Worm (Caenorhabditis elegans) whole organism, late embryonic: ENCODE data around the gene Y75B8A.18.

Source experiments
- K02D7.2 ChIP-seq: sonication (generic microtip); optimal IDR thresholded peaks from 2 replicates; lab custom pipeline; 2017; ENCODE audit warnings: mild to moderate bottlenecking, missing genetic modification characterization, missing compliant biosample characterization
- K09A11.1 ChIP-seq: sonication (generic microtip); optimal IDR thresholded peaks from 2 replicates; lab custom pipeline; 2017; ENCODE audit warnings: antibody characterized with exemption, mild to moderate bottlenecking, missing genetic modification characterization, missing compliant biosample characterization; ENCODE audit not compliant: insufficient read depth
- T23F11.4 ChIP-seq: fragments of 200-800 bp; sonication (Bioruptor generic); optimal IDR thresholded peaks from 2 replicates; lab custom pipeline; 2018; ENCODE audit warnings: mild to moderate bottlenecking, missing genetic modification characterization, missing compliant biosample characterization
- Y22D7AL.16 ChIP-seq: sonication (generic microtip); optimal IDR thresholded peaks from 2 replicates; lab custom pipeline; 2016; ENCODE audit warnings: missing genetic modification characterization, missing compliant biosample characterization
- ahr-1 ChIP-seq: sonication (generic microtip); optimal IDR thresholded peaks from 2 replicates; lab custom pipeline; 2016; ENCODE audit warnings: missing genetic modification characterization, missing compliant biosample characterization
- ama-1 ChIP-seq: fragments of 150-350 bp; optimal IDR thresholded peaks from 2 replicates; lab custom pipeline; 2014
- ceh-14 ChIP-seq: sonication (generic microtip); optimal IDR thresholded peaks from 2 replicates; lab custom pipeline; 2016; ENCODE audit warnings: missing genotype, missing genetic modification characterization, missing compliant biosample characterization
- ceh-18 ChIP-seq: sonication (generic microtip); optimal IDR thresholded peaks from 2 replicates; lab custom pipeline; 2016; ENCODE audit warnings: missing genetic modification characterization, missing compliant biosample characterization
- ceh-22 ChIP-seq: sonication (generic microtip); optimal IDR thresholded peaks from 2 replicates; lab custom pipeline; 2017; ENCODE audit warnings: missing biosample characterization, missing genetic modification characterization
- ceh-30 ChIP-seq: fragments of 150-350 bp; optimal IDR thresholded peaks from 2 replicates; lab custom pipeline; 2014; ENCODE audit warnings: missing biosample characterization, missing genetic modification characterization
- ceh-34 ChIP-seq: sonication (generic microtip); optimal IDR thresholded peaks from 2 replicates; lab custom pipeline; 2016; ENCODE audit warnings: mild to moderate bottlenecking, missing genetic modification characterization, missing compliant biosample characterization
- ceh-48 ChIP-seq: sonication (generic microtip); optimal IDR thresholded peaks from 2 replicates; lab custom pipeline; 2016; ENCODE audit warnings: missing genetic modification characterization, inconsistent platforms, missing compliant biosample characterization
- ceh-9 ChIP-seq: sonication (generic microtip); optimal IDR thresholded peaks from 2 replicates; lab custom pipeline; 2016; ENCODE audit warnings: mild to moderate bottlenecking, missing genetic modification characterization, inconsistent platforms, missing compliant biosample characterization
- dve-1 ChIP-seq: sonication (generic microtip); optimal IDR thresholded peaks from 2 replicates; lab custom pipeline; 2017; ENCODE audit warnings: antibody characterized with exemption, mild to moderate bottlenecking, missing genetic modification characterization, missing compliant biosample characterization
- ets-4 ChIP-seq: sonication (generic microtip); optimal IDR thresholded peaks from 2 replicates; lab custom pipeline; 2016; ENCODE audit warnings: missing genetic modification characterization, missing compliant biosample characterization
- eyg-1 ChIP-seq: sonication (generic microtip); optimal IDR thresholded peaks from 2 replicates; lab custom pipeline; 2016; ENCODE audit warnings: missing genotype, missing genetic modification characterization, missing compliant biosample characterization
- fax-1 ChIP-seq: sonication (generic microtip); optimal IDR thresholded peaks from 2 replicates; lab custom pipeline; 2016; ENCODE audit warnings: missing genotype, missing genetic modification characterization, missing compliant biosample characterization
- fkh-10 ChIP-seq: fragments of 150-350 bp; optimal IDR thresholded peaks from 2 replicates; lab custom pipeline; 2014; ENCODE audit warnings: missing biosample characterization, missing genetic modification reagents, missing genetic modification characterization
- fkh-6 ChIP-seq: sonication (generic microtip); optimal IDR thresholded peaks from 2 replicates; lab custom pipeline; 2016; ENCODE audit warnings: missing genetic modification characterization, missing compliant biosample characterization
- hlh-15 ChIP-seq: sonication (generic microtip); optimal IDR thresholded peaks from 2 replicates; lab custom pipeline; 2016; ENCODE audit warnings: missing genetic modification characterization, missing compliant biosample characterization
- hlh-6 ChIP-seq: sonication (generic microtip); optimal IDR thresholded peaks from 2 replicates; lab custom pipeline; 2016; ENCODE audit warnings: missing genotype, missing genetic modification characterization, missing compliant biosample characterization
- hlh-8 ChIP-seq: sonication (generic microtip); optimal IDR thresholded peaks from 2 replicates; lab custom pipeline; 2016; ENCODE audit warnings: missing genotype, missing genetic modification characterization, missing compliant biosample characterization
- lin-11 ChIP-seq: fragments of 200-800 bp; sonication (Bioruptor generic); optimal IDR thresholded peaks from 2 replicates; lab custom pipeline; 2018; ENCODE audit warnings: mild to moderate bottlenecking, missing genetic modification characterization, missing compliant biosample characterization
- madf-2 ChIP-seq: sonication (generic microtip); optimal IDR thresholded peaks from 2 replicates; lab custom pipeline; 2017; ENCODE audit warnings: missing genetic modification characterization, missing compliant biosample characterization
- nfya-1 ChIP-seq: sonication (generic microtip); optimal IDR thresholded peaks from 2 replicates; lab custom pipeline; 2017; ENCODE audit warnings: missing genetic modification characterization, mild to moderate bottlenecking, missing compliant biosample characterization, antibody characterized with exemption, moderate library complexity
- nhr-11 ChIP-seq: fragments of 150-350 bp; optimal IDR thresholded peaks from 2 replicates; lab custom pipeline; 2014; ENCODE audit warnings: missing biosample characterization, missing genetic modification characterization
- nhr-232 ChIP-seq: sonication (generic microtip); optimal IDR thresholded peaks from 2 replicates; lab custom pipeline; 2016; ENCODE audit warnings: missing genetic modification characterization, missing compliant biosample characterization
- pag-3 ChIP-seq: sonication (generic microtip); optimal IDR thresholded peaks from 2 replicates; lab custom pipeline; 2016; ENCODE audit warnings: missing compliant biosample characterization, missing genetic modification characterization, borderline replicate concordance
- pat-9 ChIP-seq: fragments of 200-800 bp; sonication (Bioruptor generic); optimal IDR thresholded peaks from 2 replicates; lab custom pipeline; 2018; ENCODE audit warnings: mild to moderate bottlenecking, missing genetic modification characterization, moderate library complexity, missing compliant biosample characterization
- pha-2 ChIP-seq: sonication (generic microtip); optimal IDR thresholded peaks from 2 replicates; lab custom pipeline; 2017; ENCODE audit warnings: mild to moderate bottlenecking, missing genetic modification characterization, missing compliant biosample characterization
- pha-4 ChIP-seq: fragments of 150-350 bp; optimal IDR thresholded peaks from 2 replicates; lab custom pipeline; 2018; ENCODE audit warnings: missing biosample characterization, missing genetic modification reagents, missing genetic modification characterization
- pqm-1 ChIP-seq: sonication (generic microtip); optimal IDR thresholded peaks from 2 replicates; lab custom pipeline; 2016; ENCODE audit warnings: missing genetic modification characterization, missing compliant biosample characterization
- pros-1 ChIP-seq: fragments of 150-350 bp; optimal IDR thresholded peaks from 2 replicates; lab custom pipeline; 2014; ENCODE audit warnings: missing biosample characterization, missing genetic modification reagents, missing genetic modification characterization
- sox-4 ChIP-seq: sonication (generic microtip); optimal IDR thresholded peaks from 2 replicates; lab custom pipeline; 2017; ENCODE audit warnings: mild to moderate bottlenecking, missing genetic modification characterization, inconsistent platforms, missing compliant biosample characterization
- syd-9 ChIP-seq: sonication (generic microtip); optimal IDR thresholded peaks from 2 replicates; lab custom pipeline; 2016; ENCODE audit warnings: mild to moderate bottlenecking, missing genetic modification characterization, moderate library complexity, missing compliant biosample characterization
- ttx-3 ChIP-seq: sonication (generic microtip); optimal IDR thresholded peaks from 2 replicates; lab custom pipeline; 2016; ENCODE audit warnings: missing genetic modification reagents, missing genetic modification characterization, missing compliant biosample characterization
- unc-3 ChIP-seq, 2 experiments: fragments of 200-800 bp in 1 of 2; sonication (Bioruptor generic) in 1 of 2; sonication (generic microtip) in 1 of 2; conservative IDR thresholded peaks in 1 of 2; optimal IDR thresholded peaks in 1 of 2; 2 replicates each; pipeline versions ENCODE4 v1.3.6 to Lab custom; 2016 to 2022; ENCODE audit warnings: missing compliant biosample characterization in 2 of 2, missing genetic modification characterization in 2 of 2, missing genetic modification reagents in 1 of 2
- unc-42 ChIP-seq: sonication (generic microtip); optimal IDR thresholded peaks from 2 replicates; lab custom pipeline; 2016; ENCODE audit warnings: missing genotype, missing genetic modification characterization, missing compliant biosample characterization
- unc-86 ChIP-seq: sonication (generic microtip); optimal IDR thresholded peaks from 2 replicates; lab custom pipeline; 2016; ENCODE audit warnings: missing genetic modification characterization, missing compliant biosample characterization
- zip-5 ChIP-seq: sonication (generic microtip); optimal IDR thresholded peaks from 2 replicates; lab custom pipeline; 2016; ENCODE audit warnings: missing genetic modification characterization, missing compliant biosample characterization

Y75B8A.18 gene

DNA sequence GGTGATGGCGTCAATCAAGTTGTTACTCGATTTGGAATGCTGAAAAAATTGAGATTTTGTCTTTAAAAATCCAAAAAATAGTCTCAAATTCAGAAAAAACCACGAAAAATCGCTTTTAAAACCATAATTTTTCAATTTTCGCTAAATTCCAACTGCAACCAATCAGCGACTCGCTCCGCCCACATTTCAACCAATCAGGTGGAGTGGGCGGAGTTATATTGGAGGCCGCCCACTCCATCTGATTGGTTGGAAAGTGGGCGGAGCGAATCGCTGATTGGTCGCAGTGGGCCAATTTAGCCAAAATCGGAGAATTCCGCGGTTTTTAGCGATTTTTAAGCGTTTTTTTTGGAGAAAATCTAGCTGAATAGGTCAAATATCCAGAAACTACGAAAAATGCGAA lies 43.8 kb upstream of the Y75B8A.18 start:
- TF ChIP-seq nfya-1 (tag; lab: Kevin White, UChicago) (peak; percentile 98), ceh-22 (tag; lab: Kevin White, UChicago) (no peak), unc-3 (GFP tag; conservative IDR thresholded peaks at IDR 0.05; lab: Robert Waterston, UW) (no peak), unc-3 (tag; optimal IDR thresholded peaks at IDR 0.05; lab: Kevin White, UChicago) (no peak)

DNA sequence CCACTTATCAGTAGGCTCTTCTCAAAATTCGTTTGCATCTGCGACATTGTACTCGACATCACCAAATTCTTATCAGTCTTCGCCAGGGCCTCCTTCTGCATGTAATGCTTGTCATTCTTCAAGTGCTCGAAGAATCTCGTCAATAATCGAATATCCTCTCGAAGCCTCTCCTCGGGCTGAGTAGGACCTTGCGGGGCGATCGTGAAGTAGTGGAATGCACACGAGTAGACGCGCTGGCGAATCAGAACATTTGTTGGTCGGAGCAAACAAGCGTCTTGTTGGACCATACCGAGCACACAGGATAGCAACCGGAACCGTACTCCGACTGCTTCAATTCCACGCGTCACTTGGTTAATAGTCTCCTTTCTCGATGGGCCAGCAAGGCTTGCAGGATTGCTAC lies 34.4 kb upstream of the Y75B8A.18 start:
- TF ChIP-seq K02D7.2 (tag; lab: Kevin White, UChicago) (no peak), ahr-1 (tag; lab: Kevin White, UChicago) (no peak), ceh-22 (tag; lab: Kevin White, UChicago) (no peak), nhr-11 (tag; lab: Kevin White, UChicago) (no peak), ets-4 (tag; lab: Kevin White, UChicago) (no peak), T23F11.4 (GFP tag; lab: Kevin White, UChicago) (no peak), pat-9 (tag; lab: Kevin White, UChicago) (no peak), fkh-10 (GFP tag; lab: Kevin White, UChicago) (no peak), ceh-18 (no peak), Y22D7AL.16 (tag; lab: Kevin White, UChicago) (no peak)

DNA sequence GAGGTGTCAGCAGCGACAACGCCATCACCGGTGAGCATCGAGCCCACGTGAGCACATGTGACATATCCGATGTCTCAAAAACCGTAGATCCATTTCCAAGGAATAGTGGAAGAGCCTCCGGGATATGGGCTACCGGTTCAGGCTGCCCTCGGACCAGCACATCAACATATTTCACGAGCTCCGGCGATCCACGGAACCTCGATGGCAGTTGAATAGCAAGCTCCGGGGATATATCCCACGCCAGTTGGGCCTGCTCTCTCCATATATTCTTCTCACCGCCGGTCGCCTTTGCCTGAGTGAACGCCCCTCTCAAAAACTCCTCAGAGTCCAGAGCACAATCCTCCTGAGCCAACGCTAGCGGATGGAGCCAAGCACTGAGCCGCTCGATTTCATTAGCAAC lies 33.8 kb upstream of the Y75B8A.18 start:
- TF ChIP-seq ceh-34 (tag; lab: Kevin White, UChicago) (no peak), ets-4 (tag; lab: Kevin White, UChicago) (no peak), pat-9 (tag; lab: Kevin White, UChicago) (no peak)

DNA sequence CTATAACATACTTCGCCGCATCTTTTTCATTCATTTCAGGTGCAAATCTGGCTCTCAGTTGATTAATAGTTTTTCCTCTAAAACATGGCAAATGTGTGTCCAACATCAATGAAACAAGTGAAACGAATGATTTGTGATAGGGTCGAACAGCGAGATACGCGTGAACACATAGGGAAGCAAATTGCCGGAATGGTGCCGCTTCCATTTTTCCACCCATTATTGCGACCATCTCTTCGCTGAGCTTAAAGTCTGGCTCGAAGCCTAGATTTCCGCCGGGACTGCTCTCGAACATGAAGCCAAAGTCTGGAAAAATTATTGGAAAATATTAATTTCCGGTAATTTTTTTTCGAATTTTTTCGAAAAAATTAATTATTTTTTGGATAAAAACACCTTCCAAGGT lies 27.3 kb upstream of the Y75B8A.18 start:
- TF ChIP-seq ama-1 (lab: Kevin White, UChicago) (no peak), Y22D7AL.16 (tag; lab: Kevin White, UChicago) (no peak), hlh-8 (no peak), pha-2 (tag; lab: Kevin White, UChicago) (no peak), ceh-30 (tag; lab: Kevin White, UChicago) (no peak), ceh-14 (tag; lab: Kevin White, UChicago) (no peak), hlh-15 (tag; lab: Kevin White, UChicago) (no peak), pros-1 (tag; lab: Kevin White, UChicago) (no peak), syd-9 (tag; lab: Kevin White, UChicago) (no peak)

DNA sequence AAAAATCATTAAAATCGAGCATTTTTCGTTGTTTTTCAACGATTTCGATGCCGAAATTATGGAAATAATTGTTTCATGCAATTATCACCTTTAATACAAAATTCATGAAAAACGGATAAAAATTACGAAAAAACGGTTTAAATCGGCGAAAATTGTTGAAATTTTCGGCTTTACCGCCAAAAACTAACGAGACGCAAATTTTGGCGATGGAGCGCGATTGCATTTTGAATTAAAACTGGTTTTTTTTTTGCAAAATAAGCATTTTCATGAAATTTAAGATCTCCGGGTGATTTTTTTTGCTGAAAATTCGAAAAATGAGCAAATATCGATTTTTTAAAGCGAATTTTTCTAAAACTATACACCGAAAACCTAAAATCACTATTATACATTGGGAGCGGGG lies 25.1 kb upstream of the Y75B8A.18 start:
- no peak for TF ChIP-seq pag-3 (tag; lab: Kevin White, UChicago)
- TF ChIP-seq unc-86 (tag; lab: Kevin White, UChicago), result no peak
- TF ChIP-seq hlh-6 (tag; lab: Kevin White, UChicago), result no peak
- no peak for TF ChIP-seq ceh-18
- TF ChIP-seq eyg-1 (tag; lab: Kevin White, UChicago), result no peak
- no peak for TF ChIP-seq fkh-6 (tag; lab: Kevin White, UChicago)
- no peak for TF ChIP-seq fax-1 (tag; lab: Kevin White, UChicago)
- no peak for TF ChIP-seq lin-11 (tag; lab: Kevin White, UChicago)
- no peak for TF ChIP-seq unc-42

DNA sequence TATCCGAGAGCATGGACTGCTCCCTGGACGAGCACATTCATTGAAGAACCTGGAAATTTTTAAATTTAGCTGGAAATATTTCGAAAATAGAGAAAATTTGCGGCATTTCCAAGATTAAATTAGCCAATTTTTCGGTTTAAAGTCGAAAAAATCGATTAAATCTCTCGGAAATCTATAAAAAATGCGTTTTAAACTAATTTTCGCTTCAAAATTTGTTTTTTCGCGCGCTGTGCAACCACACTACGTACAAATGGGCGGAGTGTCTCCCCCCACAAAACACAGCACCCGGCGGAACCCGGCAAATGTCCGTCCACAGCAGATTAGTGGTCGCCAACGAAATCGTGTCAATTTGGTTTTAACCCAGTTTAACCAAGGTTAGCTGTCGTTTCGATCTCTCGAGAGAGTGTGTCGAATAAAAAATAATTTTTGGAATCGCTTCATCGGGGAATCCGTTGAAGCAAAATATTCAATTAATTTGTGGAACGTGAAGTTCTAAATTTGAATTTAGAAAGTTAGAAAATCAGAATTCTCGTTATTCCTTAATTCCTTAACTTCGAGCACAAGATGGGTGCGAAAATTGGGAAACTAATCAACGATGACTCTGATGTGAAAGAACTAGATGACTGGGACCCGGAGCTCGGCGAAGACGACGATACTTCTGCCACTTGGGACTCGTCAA lies 24.2 kb upstream of the Y75B8A.18 start, which contains the start of the genes tim-1 and Y75B8A.23:
tim-1 (minus strand) TSS at position 51 of the 679 bp plus-strand sequence.
Y75B8A.23 (plus strand) TSS at position 547 of the 679 bp plus-strand sequence.
- no peak for TF ChIP-seq ttx-3 (tag; lab: Kevin White, UChicago)
- no peak for TF ChIP-seq pha-4
- TF ChIP-seq sox-4 (tag; lab: Kevin White, UChicago), result peak; percentile 30
- TF ChIP-seq unc-42, result peak; percentile 79
- TF ChIP-seq nhr-11 (tag; lab: Kevin White, UChicago), result no peak
- peak; percentile 6 for TF ChIP-seq pqm-1
- TF ChIP-seq pat-9 (tag; lab: Kevin White, UChicago), result peak; percentile 22
- TF ChIP-seq ets-4 (tag; lab: Kevin White, UChicago), result no peak
- no peak for TF ChIP-seq fkh-10 (GFP tag; lab: Kevin White, UChicago)
- peak; percentile 40 for TF ChIP-seq K09A11.1 (tag; lab: Kevin White, UChicago)
- TF ChIP-seq syd-9 (tag; lab: Kevin White, UChicago), result no peak
- no peak for TF ChIP-seq zip-5
- TF ChIP-seq dve-1 (tag; lab: Kevin White, UChicago), result peak; percentile 72
- peak; percentile 28 for TF ChIP-seq nhr-232 (tag; lab: Kevin White, UChicago)
- no peak for TF ChIP-seq ceh-48 (tag; lab: Kevin White, UChicago)
- TF ChIP-seq ceh-18, result peak; percentile 61
- TF ChIP-seq K02D7.2 (tag; lab: Kevin White, UChicago), result no peak
- TF ChIP-seq ceh-14 (tag; lab: Kevin White, UChicago), result peak; percentile 50
- no peak for TF ChIP-seq madf-2 (tag; lab: Kevin White, UChicago)
- no peak for TF ChIP-seq ceh-9
